Worm (Caenorhabditis elegans) whole organism, late embryonic: ENCODE results near the gene ccep-135.
A peak's percentile ranks its signal among the peaks of the same experiment; 100 is the strongest.

Experiments used
- C38D4.7 ChIP-seq: fragments of 200-800 bp; sonication (Bioruptor generic); optimal IDR thresholded peaks from 2 replicates; lab custom pipeline; 2018; ENCODE audit warnings: mild to moderate bottlenecking, missing genetic modification characterization, moderate library complexity, missing compliant biosample characterization
- K02D7.2 ChIP-seq: sonication (generic microtip); optimal IDR thresholded peaks from 2 replicates; lab custom pipeline; 2017; ENCODE audit warnings: mild to moderate bottlenecking, missing genetic modification characterization, missing compliant biosample characterization
- K09A11.1 ChIP-seq: sonication (generic microtip); optimal IDR thresholded peaks from 2 replicates; lab custom pipeline; 2017; ENCODE audit warnings: antibody characterized with exemption, mild to moderate bottlenecking, missing genetic modification characterization, missing compliant biosample characterization; ENCODE audit not compliant: insufficient read depth
- Y22D7AL.16 ChIP-seq: sonication (generic microtip); optimal IDR thresholded peaks from 2 replicates; lab custom pipeline; 2016; ENCODE audit warnings: missing genetic modification characterization, missing compliant biosample characterization
- ceh-14 ChIP-seq: sonication (generic microtip); optimal IDR thresholded peaks from 2 replicates; lab custom pipeline; 2016; ENCODE audit warnings: missing genotype, missing genetic modification characterization, missing compliant biosample characterization
- ceh-18 ChIP-seq: sonication (generic microtip); optimal IDR thresholded peaks from 2 replicates; lab custom pipeline; 2016; ENCODE audit warnings: missing genetic modification characterization, missing compliant biosample characterization
- ceh-19 ChIP-seq: fragments of 200-800 bp; sonication (Bioruptor generic); optimal IDR thresholded peaks from 2 replicates; lab custom pipeline; 2018; ENCODE audit warnings: mild to moderate bottlenecking, missing genetic modification characterization, missing compliant biosample characterization
- ceh-2 ChIP-seq: sonication (generic microtip); optimal IDR thresholded peaks from 2 replicates; lab custom pipeline; 2016; ENCODE audit warnings: missing genotype, missing genetic modification characterization, missing compliant biosample characterization
- ceh-24 ChIP-seq: sonication (generic microtip); optimal IDR thresholded peaks from 2 replicates; lab custom pipeline; 2016; ENCODE audit warnings: mild to moderate bottlenecking, missing genetic modification characterization, missing compliant biosample characterization
- ceh-30 ChIP-seq: fragments of 150-350 bp; optimal IDR thresholded peaks from 2 replicates; lab custom pipeline; 2014; ENCODE audit warnings: missing biosample characterization, missing genetic modification characterization
- ceh-31 ChIP-seq: sonication (generic microtip); optimal IDR thresholded peaks from 2 replicates; lab custom pipeline; 2016; ENCODE audit warnings: missing genetic modification characterization, missing compliant biosample characterization
- ceh-45 ChIP-seq: fragments of 200-800 bp; sonication (Bioruptor generic); IDR thresholded peaks from 2 replicates; pipeline ENCODE4 v1.3.6; 2022; ENCODE audit warnings: missing genetic modification reagents, missing genetic modification characterization, missing compliant biosample characterization
- ceh-9 ChIP-seq: sonication (generic microtip); optimal IDR thresholded peaks from 2 replicates; lab custom pipeline; 2016; ENCODE audit warnings: mild to moderate bottlenecking, missing genetic modification characterization, inconsistent platforms, missing compliant biosample characterization
- dmd-4 ChIP-seq: sonication (generic microtip); optimal IDR thresholded peaks from 2 replicates; lab custom pipeline; 2016; ENCODE audit warnings: borderline replicate concordance, missing genetic modification characterization, missing compliant biosample characterization
- dve-1 ChIP-seq: sonication (generic microtip); optimal IDR thresholded peaks from 2 replicates; lab custom pipeline; 2017; ENCODE audit warnings: antibody characterized with exemption, mild to moderate bottlenecking, missing genetic modification characterization, missing compliant biosample characterization
- ets-4 ChIP-seq: sonication (generic microtip); optimal IDR thresholded peaks from 2 replicates; lab custom pipeline; 2016; ENCODE audit warnings: missing genetic modification characterization, missing compliant biosample characterization
- eyg-1 ChIP-seq: sonication (generic microtip); optimal IDR thresholded peaks from 2 replicates; lab custom pipeline; 2016; ENCODE audit warnings: missing genotype, missing genetic modification characterization, missing compliant biosample characterization
- fax-1 ChIP-seq: sonication (generic microtip); optimal IDR thresholded peaks from 2 replicates; lab custom pipeline; 2016; ENCODE audit warnings: missing genotype, missing genetic modification characterization, missing compliant biosample characterization
- fkh-10 ChIP-seq: fragments of 150-350 bp; optimal IDR thresholded peaks from 2 replicates; lab custom pipeline; 2014; ENCODE audit warnings: missing biosample characterization, missing genetic modification reagents, missing genetic modification characterization
- gmeb-2 ChIP-seq: sonication (generic microtip); optimal IDR thresholded peaks from 2 replicates; lab custom pipeline; 2016; ENCODE audit warnings: missing genetic modification characterization, inconsistent platforms, missing compliant biosample characterization
- hlh-13 ChIP-seq: fragments of 200-800 bp; sonication (Bioruptor generic); optimal IDR thresholded peaks from 2 replicates; lab custom pipeline; 2018; ENCODE audit warnings: mild to moderate bottlenecking, missing genetic modification characterization, missing compliant biosample characterization
- lim-6 ChIP-seq: sonication (generic microtip); optimal IDR thresholded peaks from 2 replicates; lab custom pipeline; 2016; ENCODE audit warnings: missing genetic modification characterization, missing compliant biosample characterization
- lin-11 ChIP-seq: fragments of 200-800 bp; sonication (Bioruptor generic); optimal IDR thresholded peaks from 2 replicates; lab custom pipeline; 2018; ENCODE audit warnings: mild to moderate bottlenecking, missing genetic modification characterization, missing compliant biosample characterization
- madf-2 ChIP-seq: sonication (generic microtip); optimal IDR thresholded peaks from 2 replicates; lab custom pipeline; 2017; ENCODE audit warnings: missing genetic modification characterization, missing compliant biosample characterization
- mec-3 ChIP-seq: sonication (generic microtip); optimal IDR thresholded peaks from 2 replicates; lab custom pipeline; 2016; ENCODE audit warnings: borderline replicate concordance, missing genetic modification characterization, missing compliant biosample characterization
- nhr-11 ChIP-seq: fragments of 150-350 bp; optimal IDR thresholded peaks from 2 replicates; lab custom pipeline; 2014; ENCODE audit warnings: missing biosample characterization, missing genetic modification characterization
- nhr-232 ChIP-seq: sonication (generic microtip); optimal IDR thresholded peaks from 2 replicates; lab custom pipeline; 2016; ENCODE audit warnings: missing genetic modification characterization, missing compliant biosample characterization
- pag-3 ChIP-seq: sonication (generic microtip); optimal IDR thresholded peaks from 2 replicates; lab custom pipeline; 2016; ENCODE audit warnings: missing compliant biosample characterization, missing genetic modification characterization, borderline replicate concordance
- pat-9 ChIP-seq: fragments of 200-800 bp; sonication (Bioruptor generic); optimal IDR thresholded peaks from 2 replicates; lab custom pipeline; 2018; ENCODE audit warnings: mild to moderate bottlenecking, missing genetic modification characterization, moderate library complexity, missing compliant biosample characterization
- pha-4 ChIP-seq: fragments of 150-350 bp; optimal IDR thresholded peaks from 2 replicates; lab custom pipeline; 2018; ENCODE audit warnings: missing biosample characterization, missing genetic modification reagents, missing genetic modification characterization
- pqm-1 ChIP-seq: sonication (generic microtip); optimal IDR thresholded peaks from 2 replicates; lab custom pipeline; 2016; ENCODE audit warnings: missing genetic modification characterization, missing compliant biosample characterization
- ref-2 ChIP-seq: sonication (generic microtip); optimal IDR thresholded peaks from 2 replicates; lab custom pipeline; 2016; ENCODE audit warnings: missing genetic modification characterization, missing compliant biosample characterization
- syd-9 ChIP-seq: sonication (generic microtip); optimal IDR thresholded peaks from 2 replicates; lab custom pipeline; 2016; ENCODE audit warnings: mild to moderate bottlenecking, missing genetic modification characterization, moderate library complexity, missing compliant biosample characterization
- ttx-3 ChIP-seq: sonication (generic microtip); optimal IDR thresholded peaks from 2 replicates; lab custom pipeline; 2016; ENCODE audit warnings: missing genetic modification reagents, missing genetic modification characterization, missing compliant biosample characterization

ccep-135 gene

ce11 chrIII:3091572-3091971 lies at the start of gene ccep-135:
TSS of gene ccep-135 (plus strand) at chrIII:3091872.
- TF ChIP-seq C38D4.7 = no peak

- TF ChIP-seq ets-4 (tag; lab: Kevin White, UChicago) (no peak), lin-11 (tag; lab: Kevin White, UChicago) (no peak), ceh-24 (tag; lab: Kevin White, UChicago) (no peak), nhr-11 (no peak), lim-6 (tag; lab: Kevin White, UChicago) (no peak), ceh-18 (tag; lab: Kevin White, UChicago) (no peak), ceh-2 (tag; lab: Kevin White, UChicago) (no peak), dmd-4 (tag; lab: Kevin White, UChicago) (no peak), fax-1 (tag; lab: Kevin White, UChicago) (no peak), ceh-45 (GFP tag; lab: Robert Waterston, UW) (no peak), Y22D7AL.16 (tag; lab: Kevin White, UChicago) (no peak), ceh-30 (tag; lab: Kevin White, UChicago) (no peak), K09A11.1 (tag; lab: Kevin White, UChicago) (no peak), K02D7.2 (tag; lab: Kevin White, UChicago) (no peak)
Measured at ce11 chrIII:3047040-3047439, 44.6 kb upstream of the ccep-135 start, which contains the start of gene cutl-25. TSS of gene cutl-25 (minus strand) at chrIII:3047140.

ce11 chrIII:3047909-3048308 lies 43.8 kb upstream of the ccep-135 start:
- TF ChIP-seq lim-6 (tag; lab: Kevin White, UChicago) (no peak), hlh-13 (GFP tag; lab: Kevin White, UChicago) (no peak), eyg-1 (tag; lab: Kevin White, UChicago) (no peak), nhr-232 (tag; lab: Kevin White, UChicago) (no peak), ceh-2 (tag; lab: Kevin White, UChicago) (no peak), gmeb-2 (tag; lab: Kevin White, UChicago) (no peak), pha-4 (no peak), madf-2 (tag; lab: Kevin White, UChicago) (no peak), K09A11.1 (tag; lab: Kevin White, UChicago) (no peak), ref-2 (tag; lab: Kevin White, UChicago) (no peak), mec-3 (tag; lab: Kevin White, UChicago) (no peak), pag-3 (no peak), pqm-1 (tag; lab: Kevin White, UChicago) (no peak), fkh-10 (GFP tag; lab: Kevin White, UChicago) (no peak), Y22D7AL.16 (tag; lab: Kevin White, UChicago) (no peak), ceh-9 (tag; lab: Kevin White, UChicago) (no peak)

- TF ChIP-seq pat-9 (tag; lab: Kevin White, UChicago) = no peak
- no peak for TF ChIP-seq ceh-14
- no peak for TF ChIP-seq nhr-232 (tag; lab: Kevin White, UChicago)
- TF ChIP-seq syd-9 (tag; lab: Kevin White, UChicago) = no peak
- TF ChIP-seq dve-1 = peak; percentile 99
- no peak for TF ChIP-seq ttx-3 (tag; lab: Kevin White, UChicago)
Measured at ce11 chrIII:3055878-3056277, 35.8 kb upstream of the ccep-135 start.

- TF ChIP-seq ceh-24 (tag; lab: Kevin White, UChicago) (no peak), mec-3 (tag; lab: Kevin White, UChicago) (no peak), C38D4.7 (no peak), ceh-31 (tag; lab: Kevin White, UChicago) (no peak), ceh-45 (GFP tag; lab: Robert Waterston, UW) (no peak), ceh-19 (GFP tag; lab: Kevin White, UChicago) (no peak)
Measured at ce11 chrIII:3060262-3060661, 31.4 kb upstream of the ccep-135 start, which contains the start of gene fipr-29. TSS of gene fipr-29 (minus strand) at chrIII:3060362.
